Worm (Caenorhabditis elegans) whole organism, young adult: Measurements from ENCODE around the gene C04A11.5.

Source experiments
- C06A6.2 ChIP-seq: fragments of 200-800 bp; sonication (Bioruptor generic); conservative IDR thresholded peaks from 2 replicates; pipeline ENCODE4 v1.3.6; 2022; ENCODE audit warnings: missing genetic modification characterization, missing compliant biosample characterization
- C17E4.6 ChIP-seq: fragments of 200-800 bp; sonication (Bioruptor generic); IDR thresholded peaks from 2 replicates; pipeline ENCODE4 v1.3.6; 2022; ENCODE audit warnings: missing genetic modification reagents, missing genetic modification characterization, missing compliant biosample characterization
- F22D6.2 ChIP-seq: sonication (generic microtip); optimal IDR thresholded peaks from 2 replicates; lab custom pipeline; 2016; ENCODE audit warnings: mild to moderate bottlenecking, missing genetic modification characterization, missing compliant biosample characterization
- ama-1 ChIP-seq, 3 experiments: fragments of 150-350 bp in 1 of 3; sonication (generic microtip) in 2 of 3; optimal IDR thresholded peaks; 2 replicates each; lab custom pipeline; 2014 to 2018; ENCODE audit warnings: missing biosample characterization in 2 of 3, missing genetic modification characterization in 2 of 3, missing genetic modification reagents in 2 of 3
- bed-2 ChIP-seq: fragments of 200-800 bp; sonication (Bioruptor generic); IDR thresholded peaks from 2 replicates; pipeline ENCODE4 v1.3.6; 2022; ENCODE audit warnings: missing genetic modification reagents, missing genetic modification characterization, missing compliant biosample characterization
- lin-26 ChIP-seq: fragments of 200-800 bp; sonication (Bioruptor generic); IDR thresholded peaks from 2 replicates; pipeline ENCODE4 v1.3.6; 2022; ENCODE audit warnings: missing genetic modification reagents, missing genetic modification characterization, missing compliant biosample characterization
- pha-4 ChIP-seq: fragments of 150-350 bp; sonication (generic microtip); optimal IDR thresholded peaks from 2 replicates; lab custom pipeline; 2014; ENCODE audit warnings: missing biosample characterization, missing genetic modification reagents, missing genetic modification characterization
- tbp1 ChIP-seq: fragments of 200-800 bp; sonication (Bioruptor generic); optimal IDR thresholded peaks from 2 replicates; lab custom pipeline; 2018; ENCODE audit warnings: mild to moderate bottlenecking, missing genetic modification characterization, missing compliant biosample characterization
- unc-62 ChIP-seq: fragments of 150-350 bp; optimal IDR thresholded peaks from 2 replicates; lab custom pipeline; 2014; ENCODE audit warnings: missing biosample characterization, missing genetic modification reagents, missing genetic modification characterization

DNA sequence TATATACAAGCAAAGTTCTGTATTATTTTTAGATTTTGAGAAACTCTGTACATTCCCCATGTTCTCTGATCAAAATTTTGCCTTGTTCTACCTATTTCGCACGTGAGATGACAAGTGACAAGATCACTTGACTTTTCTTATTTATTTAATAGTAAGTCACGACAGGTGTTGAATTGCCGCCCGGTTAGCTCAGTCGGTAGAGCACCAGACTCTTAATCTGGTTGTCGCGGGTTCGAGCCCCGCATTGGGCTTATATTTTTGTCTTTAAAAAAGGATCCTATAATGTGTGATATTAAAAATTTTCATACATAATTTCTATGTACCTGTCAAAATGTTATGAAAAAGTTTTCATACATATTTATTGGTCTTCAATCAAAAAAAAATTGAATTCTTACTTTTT lies 50.3 kb downstream of the C04A11.5 start:
- TF ChIP-seq F22D6.2 (tag; lab: Kevin White, UChicago) (no peak), tbp1 (peak; percentile 88), lin-26 (GFP tag; lab: Robert Waterston, UW) (peak; percentile 82), C06A6.2 (GFP tag; lab: Robert Waterston, UW) (no peak), C17E4.6 (no peak), bed-2 (GFP tag; lab: Robert Waterston, UW) (no peak), unc-62 (GFP tag; lab: Kevin White, UChicago) (no peak), pha-4 (tag; lab: Kevin White, UChicago) (no peak), ama-1 (optimal IDR thresholded peaks at IDR 0.05; lab: Kevin White, UChicago) (no peak), ama-1 (GFP tag; optimal IDR thresholded peaks at IDR 0.05; lab: Kevin White, UChicago) (peak in 1 of 2 experiments; percentile 59)
